Fruit fly (Drosophila melanogaster) whole organism, pupa: ENCODE results near the gene CG13723.

ENCODE experiments used
- CG12605 ChIP-seq: fragments of 200-800 bp; sonication (Bioruptor generic); IDR thresholded peaks from 2 replicates; pipeline ENCODE4 v1.3.6; 2022; ENCODE audit warnings: missing biosample characterization, missing genetic modification characterization
- D1 ChIP-seq: fragments of 200-800 bp; sonication (Bioruptor generic); optimal IDR thresholded peaks from 2 replicates; lab custom pipeline; 2018; ENCODE audit warnings: missing biosample characterization, mild to moderate bottlenecking, missing genetic modification characterization, moderate library complexity
- EcR ChIP-seq: fragments of 200-800 bp; sonication (Bioruptor generic); optimal IDR thresholded peaks from 3 replicates; lab custom pipeline; 2019; ENCODE audit warnings: missing biosample characterization, missing genetic modification characterization, mild to moderate bottlenecking, moderate library complexity, missing genetic modification reagents
- Pif1B ChIP-seq: fragments of 200-800 bp; sonication (Bioruptor generic); optimal IDR thresholded peaks from 3 replicates; lab custom pipeline; 2016; ENCODE audit warnings: missing biosample characterization, missing genetic modification characterization
- gl ChIP-seq: fragments of 200-800 bp; sonication (Bioruptor generic); optimal IDR thresholded peaks from 2 replicates; lab custom pipeline; 2018; ENCODE audit warnings: missing biosample characterization, mild to moderate bottlenecking, missing genetic modification characterization

DNA sequence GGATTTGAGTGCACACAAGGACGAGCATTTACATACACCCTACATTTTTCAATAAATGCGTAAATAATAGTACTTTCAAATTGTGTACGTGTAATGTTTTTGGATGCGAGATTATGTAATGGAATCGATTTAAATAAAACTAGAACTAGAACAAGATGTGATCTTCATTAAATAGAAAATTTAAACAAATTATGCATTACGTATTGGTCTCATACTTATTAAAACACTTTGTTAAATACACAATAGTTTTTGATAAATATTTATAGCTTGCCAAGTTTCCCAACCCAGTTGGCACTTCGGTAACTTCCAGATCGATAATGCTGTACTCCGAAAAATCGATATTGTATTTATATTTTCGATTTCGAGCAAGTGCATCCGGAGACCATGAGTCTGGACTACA lies at the start of gene CG13723:
- TF ChIP-seq CG12605 (no peak), D1 (tag; lab: Kevin White, UChicago) (no peak), EcR (GFP tag; lab: Kevin White, UChicago) (no peak), Pif1B (no peak), gl (tag; lab: Kevin White, UChicago) (no peak)
